Fruit fly (Drosophila melanogaster) whole organism, embryonic: ENCODE results near the gene CG31230.
A peak's percentile ranks its signal among the peaks of the same experiment; 100 is the strongest.

Source experiments
- Abd-B ChIP-seq: fragments of 200-800 bp; sonication (Bioruptor generic); optimal IDR thresholded peaks from 2 replicates; lab custom pipeline; 2018; ENCODE audit warnings: missing biosample characterization, mild to moderate bottlenecking, missing genetic modification characterization, moderate library complexity
- CG1024 ChIP-seq: fragments of 200-800 bp; sonication (Bioruptor generic); IDR thresholded peaks from 2 replicates; pipeline ENCODE4 v1.3.6; 2022; ENCODE audit warnings: missing biosample characterization, missing genetic modification characterization
- CG11085 ChIP-seq: fragments of 200-800 bp; sonication (Bioruptor generic); IDR thresholded peaks from 2 replicates; pipeline ENCODE4 v1.3.6; 2022; ENCODE audit warnings: missing biosample characterization, missing genetic modification characterization
- CG12155 ChIP-seq: fragments of 200-800 bp; sonication (Bioruptor generic); optimal IDR thresholded peaks from 3 replicates; lab custom pipeline; 2016; ENCODE audit warnings: missing biosample characterization, missing genetic modification characterization
- CG12299 ChIP-seq: fragments of 200-800 bp; sonication (Bioruptor generic); optimal IDR thresholded peaks from 2 replicates; lab custom pipeline; 2018; ENCODE audit warnings: missing biosample characterization, mild to moderate bottlenecking, missing genetic modification characterization
- CG14860 ChIP-seq: fragments of 200-800 bp; sonication (Bioruptor generic); IDR thresholded peaks from 3 replicates; pipeline ENCODE4 v1.3.6; 2022; ENCODE audit warnings: missing biosample characterization, missing genetic modification characterization; ENCODE audit not compliant: partially characterized antibody
- CG15514 ChIP-seq: fragments of 200-800 bp; sonication (Bioruptor generic); optimal IDR thresholded peaks from 3 replicates; lab custom pipeline; 2017; ENCODE audit warnings: missing biosample characterization, missing genetic modification characterization, mild to moderate bottlenecking, moderate library complexity, missing genetic modification reagents
- CG16779 ChIP-seq: fragments of 200-800 bp; sonication (Bioruptor generic); IDR thresholded peaks from 2 replicates; pipeline ENCODE4 v1.3.6; 2022; ENCODE audit warnings: missing biosample characterization, missing genetic modification characterization
- CG17385 ChIP-seq: fragments of 200-800 bp; sonication (Bioruptor generic); optimal IDR thresholded peaks from 3 replicates; lab custom pipeline; 2018; ENCODE audit warnings: missing biosample characterization, mild to moderate bottlenecking, missing genetic modification characterization
- CG18011 ChIP-seq: fragments of 200-800 bp; sonication (Bioruptor generic); optimal IDR thresholded peaks from 2 replicates; lab custom pipeline; 2017; ENCODE audit warnings: missing biosample characterization, missing genetic modification characterization, mild to moderate bottlenecking, moderate library complexity, missing genotype
- CG18262 ChIP-seq: fragments of 200-800 bp; optimal IDR thresholded peaks from 3 replicates; lab custom pipeline; 2019; ENCODE audit warnings: missing biosample characterization, mild to moderate bottlenecking, missing genetic modification characterization, moderate library complexity
- CG2120 ChIP-seq: fragments of 200-800 bp; sonication (Bioruptor generic); optimal IDR thresholded peaks from 3 replicates; lab custom pipeline; 2016; ENCODE audit warnings: missing biosample characterization, missing genetic modification characterization
- CG2202 ChIP-seq: fragments of 200-800 bp; sonication (Bioruptor generic); optimal IDR thresholded peaks from 2 replicates; lab custom pipeline; 2018; ENCODE audit warnings: missing biosample characterization, mild to moderate bottlenecking, missing genetic modification characterization
- CG2889 ChIP-seq: fragments of 200-800 bp; sonication (Bioruptor generic); IDR thresholded peaks from 3 replicates; pipeline ENCODE4 v1.3.6; 2022; ENCODE audit warnings: missing biosample characterization, missing genetic modification characterization
- CG33557 ChIP-seq: fragments of 200-800 bp; sonication (Bioruptor generic); optimal IDR thresholded peaks from 2 replicates; lab custom pipeline; 2019; ENCODE audit warnings: missing biosample characterization, mild to moderate bottlenecking, missing genetic modification characterization, moderate library complexity
- CG34376 ChIP-seq: fragments of 200-800 bp; sonication (Bioruptor generic); optimal IDR thresholded peaks from 2 replicates; lab custom pipeline; 2018; ENCODE audit warnings: missing biosample characterization, mild to moderate bottlenecking, missing genetic modification characterization
- CG4328 ChIP-seq: fragments of 200-800 bp; sonication (Bioruptor generic); optimal IDR thresholded peaks from 3 replicates; lab custom pipeline; 2017; ENCODE audit warnings: missing biosample characterization, missing genetic modification reagents, missing genetic modification characterization
- CG7271 ChIP-seq: fragments of 200-800 bp; sonication (Bioruptor generic); optimal IDR thresholded peaks from 2 replicates; lab custom pipeline; 2018; ENCODE audit warnings: missing biosample characterization, mild to moderate bottlenecking, missing genetic modification characterization, moderate library complexity
- CG8089 ChIP-seq: fragments of 200-800 bp; sonication (Bioruptor generic); optimal IDR thresholded peaks from 3 replicates; lab custom pipeline; 2016; ENCODE audit warnings: missing biosample characterization, missing genetic modification characterization
- CG8281 ChIP-seq: fragments of 200-800 bp; sonication (Bioruptor generic); optimal IDR thresholded peaks from 2 replicates; lab custom pipeline; 2018; ENCODE audit warnings: missing biosample characterization, mild to moderate bottlenecking, missing genetic modification characterization, moderate library complexity
- D19B ChIP-seq: fragments of 200-800 bp; sonication (Bioruptor generic); optimal IDR thresholded peaks from 2 replicates; lab custom pipeline; 2017; ENCODE audit warnings: missing biosample characterization, mild to moderate bottlenecking, missing genetic modification characterization
- Dbx ChIP-seq: fragments of 200-800 bp; sonication (Bioruptor generic); IDR thresholded peaks from 3 replicates; pipeline ENCODE4 v1.3.6; 2022; ENCODE audit warnings: missing biosample characterization, missing genetic modification characterization
- Dip3 ChIP-seq: fragments of 200-800 bp; sonication (Bioruptor generic); optimal IDR thresholded peaks from 3 replicates; lab custom pipeline; 2016; ENCODE audit warnings: missing biosample characterization, missing genetic modification characterization
- Eip74EF ChIP-seq, 2 experiments: fragments of 200-800 bp in 1 of 2; fragments of >200 bp in 1 of 2; sonication (Bioruptor generic) in 1 of 2; optimal IDR thresholded peaks; 2 replicates each; lab custom pipeline; 2017 to 2019; ENCODE audit warnings: missing biosample characterization in 2 of 2, missing genetic modification characterization in 2 of 2, mild to moderate bottlenecking in 1 of 2, moderate library complexity in 1 of 2
- Elba2 ChIP-seq: fragments of 200-800 bp; sonication (Bioruptor generic); optimal IDR thresholded peaks from 3 replicates; lab custom pipeline; 2016; ENCODE audit warnings: missing biosample characterization, missing genetic modification characterization
- Gsc ChIP-seq: fragments of 200-800 bp; sonication (Bioruptor generic); IDR thresholded peaks from 2 replicates; pipeline ENCODE4 v1.3.6; 2022; ENCODE audit warnings: missing biosample characterization, missing genetic modification characterization
- H15 ChIP-seq: fragments of 200-800 bp; sonication (Bioruptor generic); IDR thresholded peaks from 3 replicates; pipeline ENCODE4 v1.3.6; 2022; ENCODE audit warnings: missing biosample characterization, missing genetic modification characterization
- Lhr ChIP-seq: fragments of 200-800 bp; sonication (Bioruptor generic); optimal IDR thresholded peaks from 3 replicates; lab custom pipeline; 2017; ENCODE audit warnings: mild to moderate bottlenecking, missing biosample characterization, missing genetic modification reagents, missing genetic modification characterization
- Ptx1 ChIP-seq: fragments of 200-800 bp; sonication (Bioruptor generic); IDR thresholded peaks from 2 replicates; pipeline ENCODE4 v1.3.6; 2022; ENCODE audit warnings: missing biosample characterization, missing genetic modification characterization
- amos ChIP-seq: fragments of 200-800 bp; sonication (Bioruptor generic); IDR thresholded peaks from 2 replicates; pipeline ENCODE4 v1.3.6; 2022; ENCODE audit warnings: missing biosample characterization, missing genetic modification characterization; ENCODE audit not compliant: partially characterized antibody
- aop ChIP-seq: fragments of 200-800 bp; sonication (Bioruptor generic); IDR thresholded peaks from 2 replicates; pipeline ENCODE4 v1.3.6; 2022; ENCODE audit warnings: missing biosample characterization, missing genetic modification characterization
- br ChIP-seq: fragments of >200 bp; optimal IDR thresholded peaks from 2 replicates; lab custom pipeline; 2017
- cato ChIP-seq: fragments of 200-800 bp; sonication (Bioruptor generic); optimal IDR thresholded peaks from 2 replicates; lab custom pipeline; 2016; ENCODE audit warnings: missing biosample characterization, missing genetic modification characterization, borderline replicate concordance
- caup ChIP-seq: fragments of 200-800 bp; sonication (Bioruptor generic); optimal IDR thresholded peaks from 3 replicates; lab custom pipeline; 2017; ENCODE audit warnings: missing biosample characterization, mild to moderate bottlenecking, missing genetic modification characterization, moderate library complexity; ENCODE audit not compliant: severe bottlenecking
- corto ChIP-seq: fragments of 200-800 bp; sonication (Bioruptor generic); optimal IDR thresholded peaks from 2 replicates; lab custom pipeline; 2016; ENCODE audit warnings: missing biosample characterization, mild to moderate bottlenecking, missing genetic modification characterization, moderate library complexity
- emc ChIP-seq: fragments of 200-800 bp; sonication (Bioruptor generic); optimal IDR thresholded peaks from 2 replicates; lab custom pipeline; 2016; ENCODE audit warnings: missing biosample characterization, missing genetic modification characterization
- ems ChIP-seq: fragments of 200-800 bp; sonication (Bioruptor generic); optimal IDR thresholded peaks from 3 replicates; lab custom pipeline; 2016; ENCODE audit warnings: missing biosample characterization, missing genetic modification characterization
- fd64A ChIP-seq: fragments of 200-800 bp; sonication (Bioruptor generic); optimal IDR thresholded peaks from 3 replicates; lab custom pipeline; 2018; ENCODE audit warnings: missing biosample characterization, mild to moderate bottlenecking, missing genetic modification characterization
- fru ChIP-seq: fragments of >200 bp; optimal IDR thresholded peaks from 2 replicates; lab custom pipeline; 2017
- gce ChIP-seq: fragments of 200-800 bp; sonication (Bioruptor generic); IDR thresholded peaks from 3 replicates; pipeline ENCODE4 v1.3.6; 2022; ENCODE audit warnings: missing biosample characterization, missing genetic modification characterization
- gfzf ChIP-seq: fragments of 200-800 bp; sonication (Bioruptor generic); optimal IDR thresholded peaks from 2 replicates; lab custom pipeline; 2016; ENCODE audit warnings: missing biosample characterization, mild to moderate bottlenecking, missing genetic modification characterization, moderate library complexity
- h ChIP-seq: fragments of >200 bp; optimal IDR thresholded peaks from 2 replicates; lab custom pipeline; 2017
- lov ChIP-seq, 2 experiments: fragments of 200-800 bp in 1 of 2; fragments of >200 bp in 1 of 2; sonication (Bioruptor generic) in 1 of 2; IDR thresholded peaks in 1 of 2; optimal IDR thresholded peaks in 1 of 2; 2 replicates in 1 of 2; 3 replicates in 1 of 2; pipeline versions ENCODE4 v1.3.6 to Lab custom; 2017 to 2022; ENCODE audit warnings: missing biosample characterization in 1 of 2, missing genetic modification characterization in 1 of 2
- mirr ChIP-seq: fragments of 200-800 bp; sonication (Bioruptor generic); optimal IDR thresholded peaks from 3 replicates; lab custom pipeline; 2018; ENCODE audit warnings: missing biosample characterization, mild to moderate bottlenecking, missing genetic modification characterization
- mld ChIP-seq: fragments of 200-800 bp; sonication (Bioruptor generic); IDR thresholded peaks from 3 replicates; pipeline ENCODE4 v1.3.6; 2022; ENCODE audit warnings: missing biosample characterization, missing genetic modification characterization; ENCODE audit not compliant: partially characterized antibody
- nerfin-1 ChIP-seq: fragments of 200-800 bp; sonication (Bioruptor generic); optimal IDR thresholded peaks from 3 replicates; lab custom pipeline; 2019; ENCODE audit warnings: missing biosample characterization, mild to moderate bottlenecking, missing genetic modification characterization, moderate library complexity
- psq ChIP-seq: fragments of 200-800 bp; sonication (Bioruptor generic); optimal IDR thresholded peaks from 2 replicates; lab custom pipeline; 2017; ENCODE audit warnings: missing biosample characterization, missing genetic modification characterization
- schlank ChIP-seq: fragments of 200-800 bp; sonication (Bioruptor generic); optimal IDR thresholded peaks from 2 replicates; lab custom pipeline; 2018; ENCODE audit warnings: missing biosample characterization, mild to moderate bottlenecking, missing genetic modification characterization
- tap ChIP-seq: fragments of 200-800 bp; optimal IDR thresholded peaks from 3 replicates; lab custom pipeline; 2019; ENCODE audit warnings: missing biosample characterization, mild to moderate bottlenecking, missing genetic modification characterization, moderate library complexity
- toy ChIP-seq: fragments of 200-800 bp; sonication (Bioruptor generic); IDR thresholded peaks from 2 replicates; pipeline ENCODE4 v1.3.6; 2022; ENCODE audit warnings: missing biosample characterization, missing genetic modification characterization
- tup ChIP-seq: fragments of 200-800 bp; sonication (Bioruptor generic); optimal IDR thresholded peaks from 2 replicates; lab custom pipeline; 2016; ENCODE audit warnings: missing biosample characterization, mild to moderate bottlenecking, missing genetic modification characterization, moderate library complexity
- usp ChIP-seq: fragments of >200 bp; optimal IDR thresholded peaks from 2 replicates; lab custom pipeline; 2017; ENCODE audit warnings: missing biosample characterization, missing genetic modification characterization

Gene CG31230

dm6 chr3R:18669812-18670211 is 1.7 kb upstream of the CG31230 start (continued):
- TF ChIP-seq Lhr (GFP tag; lab: Kevin White, UChicago) = no peak
- no peak for TF ChIP-seq CG11085 (GFP tag; lab: Robert Waterston, UW)
- TF ChIP-seq psq (GFP tag; lab: Kevin White, UChicago) = no peak
- no peak for TF ChIP-seq fd64A
- TF ChIP-seq gce = no peak
- no peak for TF ChIP-seq br
- no peak for TF ChIP-seq CG33557
- no peak for TF ChIP-seq CG2889
- no peak for TF ChIP-seq CG4328
- TF ChIP-seq Eip74EF (GFP tag; optimal IDR thresholded peaks at IDR 0.05; lab: Kevin White, UChicago) = no peak
- no peak for TF ChIP-seq cato
- TF ChIP-seq CG17385 (GFP tag; lab: Kevin White, UChicago) = no peak
- TF ChIP-seq toy (GFP tag; lab: Robert Waterston, UW) = no peak
- TF ChIP-seq schlank (tag; lab: Kevin White, UChicago) = no peak
- no peak for TF ChIP-seq Abd-B (GFP tag; lab: Kevin White, UChicago)
- TF ChIP-seq CG18011 = no peak
- TF ChIP-seq CG2202 (tag; lab: Kevin White, UChicago) = no peak
- no peak for TF ChIP-seq corto (GFP tag; lab: Kevin White, UChicago)
- no peak for TF ChIP-seq CG7271 (tag; lab: Kevin White, UChicago)
- TF ChIP-seq CG1024 = no peak
- TF ChIP-seq Dbx = no peak
- peak; percentile 12 for TF ChIP-seq tap
- no peak for TF ChIP-seq caup (GFP tag; lab: Kevin White, UChicago)
- no peak for TF ChIP-seq aop (GFP tag; lab: Robert Waterston, UW)
- peak; percentile 40 for TF ChIP-seq CG2120 (GFP tag; lab: Kevin White, UChicago)
- TF ChIP-seq tup (GFP tag; lab: Kevin White, UChicago) = no peak
- no peak for TF ChIP-seq CG12299 (tag; lab: Kevin White, UChicago)
- TF ChIP-seq Gsc (GFP tag; lab: Robert Waterston, UW) = no peak
- TF ChIP-seq H15 (GFP tag; lab: Robert Waterston, UW) = no peak
- TF ChIP-seq mld (GFP tag; lab: Robert Waterston, UW) = no peak
- TF ChIP-seq fru = no peak
- TF ChIP-seq CG18262 = no peak
- no peak for TF ChIP-seq Dip3
- TF ChIP-seq mirr (GFP tag; lab: Kevin White, UChicago) = no peak
- no peak for TF ChIP-seq h (lab: Kevin White, UChicago)
- no peak for TF ChIP-seq usp (GFP tag; lab: Kevin White, UChicago)
- TF ChIP-seq gfzf = no peak
- TF ChIP-seq emc (GFP tag; lab: Kevin White, UChicago) = no peak
- no peak for TF ChIP-seq Elba2
- TF ChIP-seq CG8281 = no peak
- TF ChIP-seq ems (GFP tag; lab: Kevin White, UChicago) = no peak
- no peak for TF ChIP-seq CG8089
- TF ChIP-seq CG14860 (GFP tag; lab: Robert Waterston, UW) = no peak
- peak; percentile 43 for TF ChIP-seq Ptx1 (GFP tag; lab: Robert Waterston, UW)
- no peak for TF ChIP-seq amos (GFP tag; lab: Robert Waterston, UW)
- TF ChIP-seq CG16779 = no peak
- no peak for TF ChIP-seq D19B (GFP tag; lab: Kevin White, UChicago)
- no peak for TF ChIP-seq CG12155 (GFP tag; lab: Kevin White, UChicago)
- no peak for TF ChIP-seq lov (optimal IDR thresholded peaks at IDR 0.05; lab: Kevin White, UChicago)
- no peak for TF ChIP-seq lov (GFP tag; IDR thresholded peaks at IDR 0.05; lab: Robert Waterston, UW)
- TF ChIP-seq CG34376 (GFP tag; lab: Kevin White, UChicago) = no peak
- TF ChIP-seq nerfin-1 (tag; lab: Kevin White, UChicago) = no peak
- no peak for TF ChIP-seq CG15514 (GFP tag; lab: Kevin White, UChicago)
